Fruit fly (Drosophila melanogaster) whole organism, embryonic: ENCODE measurements around the gene temp.

Experiments used
- C15 ChIP-seq: fragments of 200-800 bp; sonication (Bioruptor generic); IDR thresholded peaks from 3 replicates; pipeline ENCODE4 v1.3.6; 2022; ENCODE audit warnings: missing biosample characterization, missing genetic modification characterization
- CG10321 ChIP-seq: fragments of 200-800 bp; sonication (Bioruptor generic); IDR thresholded peaks from 2 replicates; pipeline ENCODE4 v1.3.6; 2022; ENCODE audit warnings: missing biosample characterization, missing genetic modification characterization
- CG10959 ChIP-seq: fragments of 200-800 bp; sonication (Bioruptor generic); IDR thresholded peaks from 2 replicates; pipeline ENCODE4 v1.3.6; 2022; ENCODE audit warnings: missing biosample characterization, missing genetic modification characterization
- CG11398 ChIP-seq: fragments of 200-800 bp; sonication (Bioruptor generic); optimal IDR thresholded peaks from 2 replicates; lab custom pipeline; 2016; ENCODE audit warnings: missing biosample characterization, missing genetic modification characterization
- CG12659 ChIP-seq: fragments of 200-800 bp; sonication (Bioruptor generic); optimal IDR thresholded peaks from 3 replicates; lab custom pipeline; 2017; ENCODE audit warnings: mild to moderate bottlenecking, missing biosample characterization, missing genetic modification reagents, missing genetic modification characterization
- CG13894 ChIP-seq: fragments of 200-800 bp; sonication (Bioruptor generic); optimal IDR thresholded peaks from 3 replicates; lab custom pipeline; 2018; ENCODE audit warnings: missing biosample characterization, mild to moderate bottlenecking, missing genetic modification characterization, moderate library complexity
- CG14014 ChIP-seq: fragments of 200-800 bp; sonication (Bioruptor generic); IDR thresholded peaks from 2 replicates; pipeline ENCODE4 v1.3.6; 2022; ENCODE audit warnings: missing biosample characterization, missing genetic modification characterization
- CG14050 ChIP-seq: fragments of 200-800 bp; sonication (Bioruptor generic); IDR thresholded peaks from 3 replicates; pipeline ENCODE4 v1.3.6; 2022; ENCODE audit warnings: missing biosample characterization, missing genetic modification characterization
- CG15073 ChIP-seq: fragments of 200-800 bp; sonication (Bioruptor generic); optimal IDR thresholded peaks from 2 replicates; lab custom pipeline; 2016; ENCODE audit warnings: missing biosample characterization, missing genetic modification characterization
- CG16863 ChIP-seq: fragments of 200-800 bp; sonication (Bioruptor generic); optimal IDR thresholded peaks from 3 replicates; lab custom pipeline; 2016; ENCODE audit warnings: missing biosample characterization, missing genetic modification characterization
- CG17568 ChIP-seq: fragments of 200-800 bp; sonication (Bioruptor generic); optimal IDR thresholded peaks from 2 replicates; lab custom pipeline; 2018; ENCODE audit warnings: missing biosample characterization, mild to moderate bottlenecking, missing genetic modification characterization, moderate library complexity
- CG2129 ChIP-seq: fragments of 200-800 bp; sonication (Bioruptor generic); IDR thresholded peaks from 2 replicates; pipeline ENCODE4 v1.3.6; 2022; ENCODE audit warnings: missing biosample characterization, missing genetic modification characterization; ENCODE audit not compliant: partially characterized antibody
- CG33213 ChIP-seq: fragments of 200-800 bp; sonication (Bioruptor generic); optimal IDR thresholded peaks from 3 replicates; lab custom pipeline; 2016; ENCODE audit warnings: missing biosample characterization, missing genetic modification characterization
- CG33557 ChIP-seq: fragments of 200-800 bp; sonication (Bioruptor generic); optimal IDR thresholded peaks from 2 replicates; lab custom pipeline; 2019; ENCODE audit warnings: missing biosample characterization, mild to moderate bottlenecking, missing genetic modification characterization, moderate library complexity
- CG34376 ChIP-seq: fragments of 200-800 bp; sonication (Bioruptor generic); optimal IDR thresholded peaks from 2 replicates; lab custom pipeline; 2018; ENCODE audit warnings: missing biosample characterization, mild to moderate bottlenecking, missing genetic modification characterization
- CG42726 ChIP-seq: fragments of 200-800 bp; sonication (Bioruptor generic); IDR thresholded peaks from 2 replicates; pipeline ENCODE4 v1.3.6; 2022; ENCODE audit warnings: missing biosample characterization, missing genetic modification characterization; ENCODE audit not compliant: partially characterized antibody
- CG4424 ChIP-seq: fragments of 200-800 bp; sonication (Bioruptor generic); optimal IDR thresholded peaks from 3 replicates; lab custom pipeline; 2016; ENCODE audit warnings: missing biosample characterization, missing genetic modification characterization
- CG4820 ChIP-seq: fragments of 200-800 bp; sonication (Bioruptor generic); optimal IDR thresholded peaks from 3 replicates; lab custom pipeline; 2016; ENCODE audit warnings: missing biosample characterization, missing genetic modification characterization
- CG6254 ChIP-seq: fragments of 200-800 bp; sonication (Bioruptor generic); optimal IDR thresholded peaks from 3 replicates; lab custom pipeline; 2017; ENCODE audit warnings: mild to moderate bottlenecking, missing biosample characterization, missing genetic modification reagents, missing genetic modification characterization
- CG6854 ChIP-seq: fragments of 200-800 bp; sonication (Bioruptor generic); optimal IDR thresholded peaks from 3 replicates; lab custom pipeline; 2017; ENCODE audit warnings: missing biosample characterization, mild to moderate bottlenecking, missing genetic modification characterization
- CG7928 ChIP-seq: fragments of 200-800 bp; sonication (Bioruptor generic); optimal IDR thresholded peaks from 2 replicates; lab custom pipeline; 2017; ENCODE audit warnings: missing biosample characterization, mild to moderate bottlenecking, missing genetic modification characterization
- CG8359 ChIP-seq: fragments of 200-800 bp; sonication (Bioruptor generic); optimal IDR thresholded peaks from 2 replicates; lab custom pipeline; 2017; ENCODE audit warnings: missing biosample characterization, mild to moderate bottlenecking, missing genetic modification characterization, borderline replicate concordance
- CHES-1-like ChIP-seq: fragments of 200-800 bp; sonication (Bioruptor generic); optimal IDR thresholded peaks from 2 replicates; lab custom pipeline; 2016; ENCODE audit warnings: missing biosample characterization, missing genetic modification characterization
- CrebB ChIP-seq: fragments of 200-800 bp; sonication (Bioruptor generic); optimal IDR thresholded peaks from 3 replicates; lab custom pipeline; 2018; ENCODE audit warnings: missing biosample characterization, mild to moderate bottlenecking, missing genetic modification characterization
- D19B ChIP-seq: fragments of 200-800 bp; sonication (Bioruptor generic); optimal IDR thresholded peaks from 2 replicates; lab custom pipeline; 2017; ENCODE audit warnings: missing biosample characterization, mild to moderate bottlenecking, missing genetic modification characterization
- Dip2 ChIP-seq: fragments of 200-800 bp; sonication (Bioruptor generic); IDR thresholded peaks from 2 replicates; pipeline ENCODE4 v1.3.6; 2022; ENCODE audit warnings: missing biosample characterization, missing genetic modification characterization
- Dp ChIP-seq: fragments of 200-800 bp; sonication (Bioruptor generic); optimal IDR thresholded peaks from 2 replicates; lab custom pipeline; 2018; ENCODE audit warnings: missing biosample characterization, mild to moderate bottlenecking, missing genetic modification characterization, moderate library complexity
- E2f1 ChIP-seq: fragments of 200-800 bp; sonication (Bioruptor generic); IDR thresholded peaks from 2 replicates; pipeline ENCODE4 v1.3.6; 2022; ENCODE audit warnings: missing biosample characterization, missing genetic modification characterization
- Gug ChIP-seq: fragments of 200-800 bp; sonication (Bioruptor generic); IDR thresholded peaks from 4 replicates; pipeline ENCODE4 v1.3.6; 2022; ENCODE audit warnings: missing biosample characterization, missing genetic modification characterization
- HLH4C ChIP-seq: fragments of 200-800 bp; sonication (Bioruptor generic); IDR thresholded peaks from 3 replicates; pipeline ENCODE4 v1.3.6; 2022; ENCODE audit warnings: missing biosample characterization, missing genetic modification characterization; ENCODE audit not compliant: partially characterized antibody
- Meics ChIP-seq: fragments of 200-800 bp; sonication (Bioruptor generic); optimal IDR thresholded peaks from 2 replicates; lab custom pipeline; 2017; ENCODE audit warnings: missing biosample characterization, mild to moderate bottlenecking, missing genetic modification characterization
- NFAT ChIP-seq: fragments of 200-800 bp; sonication (Bioruptor generic); IDR thresholded peaks from 2 replicates; pipeline ENCODE4 v1.3.6; 2022; ENCODE audit warnings: missing biosample characterization, missing genetic modification characterization
- Oli ChIP-seq: fragments of 200-800 bp; sonication (Bioruptor generic); optimal IDR thresholded peaks from 2 replicates; lab custom pipeline; 2018; ENCODE audit warnings: missing biosample characterization, mild to moderate bottlenecking, missing genetic modification characterization, moderate library complexity
- Pdp1 ChIP-seq, 2 experiments: fragments of 200-800 bp; sonication (Bioruptor generic); optimal IDR thresholded peaks; 3 replicates each; lab custom pipeline; 2016; ENCODE audit warnings: missing biosample characterization in 2 of 2, missing genetic modification characterization in 2 of 2, mild to moderate bottlenecking in 1 of 2, moderate library complexity in 1 of 2
- Scr ChIP-seq: fragments of 200-800 bp; sonication (Bioruptor generic); IDR thresholded peaks from 2 replicates; pipeline ENCODE4 v1.3.6; 2022; ENCODE audit warnings: missing biosample characterization, missing genetic modification characterization; ENCODE audit not compliant: partially characterized antibody
- Six4 ChIP-seq: fragments of 200-800 bp; sonication (Bioruptor generic); optimal IDR thresholded peaks from 2 replicates; lab custom pipeline; 2016; ENCODE audit warnings: missing biosample characterization, missing genetic modification characterization
- ac ChIP-seq: fragments of 200-800 bp; sonication (Bioruptor generic); optimal IDR thresholded peaks from 3 replicates; lab custom pipeline; 2017; ENCODE audit warnings: missing biosample characterization, mild to moderate bottlenecking, missing genetic modification characterization
- ase ChIP-seq: fragments of 200-800 bp; sonication (Bioruptor generic); IDR thresholded peaks from 3 replicates; pipeline ENCODE4 v1.3.6; 2022; ENCODE audit warnings: missing biosample characterization, missing genetic modification characterization
- bigmax ChIP-seq: fragments of 200-800 bp; sonication (Bioruptor generic); optimal IDR thresholded peaks from 2 replicates; lab custom pipeline; 2018; ENCODE audit warnings: missing biosample characterization, mild to moderate bottlenecking, missing genetic modification characterization
- bowl ChIP-seq: fragments of 200-800 bp; sonication (Bioruptor generic); IDR thresholded peaks from 2 replicates; pipeline ENCODE4 v1.3.6; 2022; ENCODE audit warnings: missing biosample characterization, missing genetic modification characterization
- br ChIP-seq: fragments of >200 bp; optimal IDR thresholded peaks from 2 replicates; lab custom pipeline; 2017
- cwo ChIP-seq: fragments of 200-800 bp; sonication (Bioruptor generic); optimal IDR thresholded peaks from 3 replicates; lab custom pipeline; 2017; ENCODE audit warnings: missing biosample characterization, missing genetic modification characterization, mild to moderate bottlenecking, moderate library complexity, missing genetic modification reagents
- eyg ChIP-seq: fragments of 200-800 bp; sonication (Bioruptor generic); optimal IDR thresholded peaks from 3 replicates; lab custom pipeline; 2016; ENCODE audit warnings: missing biosample characterization, missing genetic modification characterization
- ham ChIP-seq: fragments of 200-800 bp; sonication (Bioruptor generic); IDR thresholded peaks from 2 replicates; pipeline ENCODE4 v1.3.6; 2022; ENCODE audit warnings: missing biosample characterization, missing genetic modification characterization
- hbn ChIP-seq: fragments of 200-800 bp; sonication (Bioruptor generic); IDR thresholded peaks from 2 replicates; pipeline ENCODE4 v1.3.6; 2022; ENCODE audit warnings: missing biosample characterization, missing genetic modification characterization; ENCODE audit not compliant: partially characterized antibody
- jumu ChIP-seq: fragments of 200-800 bp; sonication (Bioruptor generic); optimal IDR thresholded peaks from 3 replicates; lab custom pipeline; 2016; ENCODE audit warnings: missing biosample characterization, missing genetic modification characterization
- row ChIP-seq: fragments of 200-800 bp; sonication (Bioruptor generic); IDR thresholded peaks from 3 replicates; pipeline ENCODE4 v1.3.6; 2022; ENCODE audit warnings: missing biosample characterization, missing genetic modification characterization
- slbo ChIP-seq: fragments of 200-800 bp; sonication (Bioruptor generic); IDR thresholded peaks from 2 replicates; pipeline ENCODE4 v1.3.6; 2022; ENCODE audit warnings: missing biosample characterization, missing genetic modification characterization
- so ChIP-seq: fragments of 200-800 bp; sonication (Bioruptor generic); IDR thresholded peaks from 3 replicates; pipeline ENCODE4 v1.3.6; 2022; ENCODE audit warnings: missing biosample characterization, missing genetic modification characterization
- zen ChIP-seq: fragments of 200-800 bp; sonication (Bioruptor generic); optimal IDR thresholded peaks from 3 replicates; lab custom pipeline; 2018; ENCODE audit warnings: missing biosample characterization, mild to moderate bottlenecking, missing genetic modification characterization, moderate library complexity

temp gene

dm6 chrX:2222181-2222790, 40.0 kb downstream of the temp start, which contains the start of gene Vinc (continued):
- TF ChIP-seq Oli (tag; lab: Kevin White, UChicago) (peak; percentile 81), CG11398 (peak; percentile 64), CrebB (tag; lab: Kevin White, UChicago) (peak; percentile 75), CG42726 (GFP tag; lab: Robert Waterston, UW) (no peak), jumu (GFP tag; lab: Kevin White, UChicago) (peak; percentile 86), CG13894 (tag; lab: Kevin White, UChicago) (peak; percentile 93), Dp (GFP tag; lab: Kevin White, UChicago) (peak; percentile 82), eyg (GFP tag; lab: Kevin White, UChicago) (peak; percentile 80), CG10321 (no peak), row (GFP tag; lab: Robert Waterston, UW) (peak; percentile 98), ac (no peak), CG33557 (GFP tag; lab: Kevin White, UChicago) (peak; percentile 39), Scr (peak; percentile 43; the same call in 1 of the 2 replicates), NFAT (peak; percentile 80), CG12659 (GFP tag; lab: Kevin White, UChicago) (peak; percentile 82), CG7928 (GFP tag; lab: Kevin White, UChicago) (peak; percentile 63), CG6254 (GFP tag; lab: Kevin White, UChicago) (peak; percentile 79), Pdp1 (GFP tag; optimal IDR thresholded peaks at IDR 0.05; lab: Kevin White, UChicago) (peak; percentile 77 to 90), Dip2 (GFP tag; lab: Robert Waterston, UW) (no peak), D19B (peak; percentile 84), CG14050 (peak; percentile 62; the same call in 2 of the 3 replicates), CG8359 (GFP tag; lab: Kevin White, UChicago) (peak; percentile 66), CHES-1-like (GFP tag; lab: Kevin White, UChicago) (peak; percentile 58), ase (GFP tag; lab: Robert Waterston, UW) (0 out of 3 replicates have a peak, but pooled peaks have one; percentile 55), slbo (peak; percentile 78), hbn (GFP tag; lab: Robert Waterston, UW) (no peak), CG34376 (GFP tag; lab: Kevin White, UChicago) (peak; percentile 96), so (GFP tag; lab: Robert Waterston, UW) (peak; percentile 88), CG17568 (GFP tag; lab: Kevin White, UChicago) (no peak), Gug (peak; percentile 69), bigmax (GFP tag; lab: Kevin White, UChicago) (no peak), CG16863 (GFP tag; lab: Kevin White, UChicago) (peak; percentile 59), zen (tag; lab: Kevin White, UChicago) (peak; percentile 61), CG4424 (GFP tag; lab: Kevin White, UChicago) (peak; percentile 89), Meics (GFP tag; lab: Kevin White, UChicago) (peak; percentile 95), CG33213 (peak; percentile 68), Six4 (GFP tag; lab: Kevin White, UChicago) (peak; percentile 81), CG14014 (GFP tag; lab: Robert Waterston, UW) (peak; percentile 87), E2f1 (GFP tag; lab: Robert Waterston, UW) (peak; percentile 83), CG10959 (GFP tag; lab: Robert Waterston, UW) (peak; percentile 62), CG2129 (no peak), C15 (GFP tag; lab: Robert Waterston, UW) (0 out of 3 replicates have a peak, but pooled peaks have one; percentile 30), CG15073 (no peak), cwo (GFP tag; lab: Kevin White, UChicago) (peak; percentile 91), ham (GFP tag; lab: Robert Waterston, UW) (no peak), bowl (GFP tag; lab: Robert Waterston, UW) (peak; percentile 41; the same call in 1 of the 2 replicates), br (lab: Kevin White, UChicago) (no peak), CG6854 (GFP tag; lab: Kevin White, UChicago) (peak; percentile 92), CG4820 (GFP tag; lab: Kevin White, UChicago) (peak; percentile 77), HLH4C (GFP tag; lab: Robert Waterston, UW) (peak; percentile 60)
